Worm (Caenorhabditis elegans): Measurements from ENCODE around the gene T24C4.10.

DNA sequence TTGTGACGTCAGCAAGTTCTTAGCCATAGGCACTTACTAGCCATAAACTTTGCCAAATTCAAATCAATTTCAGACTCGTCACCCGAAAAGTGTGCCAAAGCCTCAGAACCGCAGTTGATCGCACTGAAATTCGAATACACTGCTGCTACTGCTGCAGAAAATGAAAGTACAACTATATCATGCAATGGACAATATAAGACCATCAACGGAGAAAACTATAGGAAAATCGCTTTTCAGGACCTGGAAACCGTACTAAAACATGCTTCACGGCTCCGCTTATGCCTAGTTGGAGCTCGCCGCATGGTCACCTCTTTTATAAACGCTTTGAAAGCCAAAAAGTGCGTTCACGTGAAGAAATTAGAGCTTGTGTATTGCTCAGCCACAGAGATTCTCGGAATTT lies 47.5 kb upstream of the T24C4.10 start, which contains the start of gene fbxa-22:
- TF ChIP-seq unc-39 (tag; optimal IDR thresholded peaks at IDR 0.05) (no peak), lin-39 (tag; optimal IDR thresholded peaks at IDR 0.05) (no peak), ztf-11 (tag; optimal IDR thresholded peaks at IDR 0.05) (no peak), nhr-25 (tag; optimal IDR thresholded peaks at IDR 0.05) (no peak), pqm-1 (tag; optimal IDR thresholded peaks at IDR 0.05) (no peak), elt-3 (tag; optimal IDR thresholded peaks at IDR 0.05) (no peak), mdl-1 (tag; optimal IDR thresholded peaks at IDR 0.05) (no peak), nfya-1 (tag; optimal IDR thresholded peaks at IDR 0.05; ENCODE audit: insufficient read depth) (no peak), mml-1 (tag; optimal IDR thresholded peaks at IDR 0.05) (no peak), fkh-10 (GFP tag; optimal IDR thresholded peaks at IDR 0.05) (no peak), ceh-16 (tag; optimal IDR thresholded peaks at IDR 0.05) (no peak), fos-1 (tag; optimal IDR thresholded peaks at IDR 0.05) (no peak), unc-62 (GFP tag; optimal IDR thresholded peaks at IDR 0.05) (no peak), nhr-28 (tag; optimal IDR thresholded peaks at IDR 0.05) (no peak)

All from whole organism, L3 larva.